Fruit fly (Drosophila melanogaster): Measurements from ENCODE around the gene Nhe2.

Nhe2 gene

DNA sequence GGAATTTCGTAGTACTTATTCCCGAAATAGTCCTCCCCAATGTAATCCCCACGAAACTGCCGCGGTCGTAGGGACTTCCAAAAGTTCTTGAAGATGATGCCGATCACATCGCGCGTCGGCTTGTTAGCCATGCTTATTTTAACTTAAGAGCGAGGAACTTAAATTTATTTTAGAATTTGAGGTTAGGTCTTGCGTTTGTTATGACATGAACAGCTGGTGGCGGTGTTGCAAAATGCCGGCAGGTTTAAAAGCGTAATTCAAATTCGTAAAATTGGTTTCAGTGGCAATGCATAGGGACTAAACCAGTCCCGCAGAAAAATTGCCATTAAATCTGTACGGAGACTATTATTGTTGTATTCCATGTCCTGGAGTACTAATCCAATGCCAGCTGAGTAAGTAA lies 62.1 kb downstream of the Nhe2 start (continued):
- TF ChIP-seq Elba2 (GFP tag; optimal IDR thresholded peaks at IDR 0.05) (peak; percentile 3), Oli (tag; optimal IDR thresholded peaks at IDR 0.05) (no peak), bigmax (GFP tag; optimal IDR thresholded peaks at IDR 0.05) (peak; percentile 100), BtbVII (GFP tag; optimal IDR thresholded peaks at IDR 0.05) (no peak), exex (tag; optimal IDR thresholded peaks at IDR 0.05) (no peak), crp (GFP tag; optimal IDR thresholded peaks at IDR 0.05) (peak; percentile 25 to 88), repo (GFP tag; optimal IDR thresholded peaks at IDR 0.05) (no peak), nerfin-1 (tag; optimal IDR thresholded peaks at IDR 0.05) (no peak), CG17328 (GFP tag; IDR thresholded peaks at IDR 0.05) (0 out of 2 replicates have a peak, but pooled peaks have one; percentile 5), CG34422 (GFP tag; IDR thresholded peaks at IDR 0.05) (peak; percentile 36; the same call in 1 of the 3 replicates), CG9932 (GFP tag; IDR thresholded peaks at IDR 0.05) (0 out of 2 replicates have a peak, but pooled peaks have one; percentile 8), MESR4 (GFP tag; optimal IDR thresholded peaks at IDR 0.05) (peak; percentile 82), fru (optimal IDR thresholded peaks at IDR 0.05) (no peak), ab (GFP tag; optimal IDR thresholded peaks at IDR 0.05) (no peak), Vsx1 (GFP tag; optimal IDR thresholded peaks at IDR 0.05) (no peak), cato (GFP tag; optimal IDR thresholded peaks at IDR 0.05; ENCODE audit: borderline replicate concordance) (no peak), CHES-1-like (GFP tag; optimal IDR thresholded peaks at IDR 0.05) (peak; percentile 25), esg (GFP tag; conservative IDR thresholded peaks at IDR 0.05) (no peak), en (GFP tag; optimal IDR thresholded peaks at IDR 0.05) (no peak), CG10366 (GFP tag; IDR thresholded peaks at IDR 0.05) (no peak), slp2 (GFP tag; optimal IDR thresholded peaks at IDR 0.05) (no peak), CG4617 (GFP tag; optimal IDR thresholded peaks at IDR 0.05; ENCODE audit: borderline replicate concordance) (peak; percentile 27), CG18599 (GFP tag; optimal IDR thresholded peaks at IDR 0.05) (no peak), sug (tag; optimal IDR thresholded peaks at IDR 0.05) (peak; percentile 42), bab2 (GFP tag; optimal IDR thresholded peaks at IDR 0.05) (no peak), CG15601 (tag; optimal IDR thresholded peaks at IDR 0.05) (no peak), CG14710 (tag; optimal IDR thresholded peaks at IDR 0.05) (peak; percentile 8), CG10147 (GFP tag; optimal IDR thresholded peaks at IDR 0.05) (no peak), Eip74EF (GFP tag; optimal IDR thresholded peaks at IDR 0.05) (no peak), phol (tag; optimal IDR thresholded peaks at IDR 0.05) (peak; percentile 10), CG12299 (tag; optimal IDR thresholded peaks at IDR 0.05) (no peak), crc (GFP tag; optimal IDR thresholded peaks at IDR 0.05) (no peak), gfzf (GFP tag; optimal IDR thresholded peaks at IDR 0.05) (peak; percentile 18), wor (GFP tag; IDR thresholded peaks at IDR 0.05) (no peak), trem (tag; optimal IDR thresholded peaks at IDR 0.05) (peak; percentile 16), bcd (GFP tag; optimal IDR thresholded peaks at IDR 0.05) (no peak), CG7357 (GFP tag; IDR thresholded peaks at IDR 0.05) (no peak), Ets97D (GFP tag; optimal IDR thresholded peaks at IDR 0.05) (peak; percentile 10), CG17385 (GFP tag; optimal IDR thresholded peaks at IDR 0.05) (peak; percentile 1), CG13287 (GFP tag; IDR thresholded peaks at IDR 0.05; ENCODE audit: partially characterized antibody) (peak; percentile 22; the same call in 1 of the 2 replicates), CG1603 (tag; optimal IDR thresholded peaks at IDR 0.05) (peak; percentile 36), CG3407 (GFP tag; optimal IDR thresholded peaks at IDR 0.05) (no peak), sna (GFP tag; IDR thresholded peaks at IDR 0.05; ENCODE audit: partially characterized antibody) (0 out of 2 replicates have a peak, but pooled peaks have one; percentile 11)

Measured in whole organism, embryonic.